Fruit fly (Drosophila melanogaster): ENCODE measurements around the gene CG7565.

DNA sequence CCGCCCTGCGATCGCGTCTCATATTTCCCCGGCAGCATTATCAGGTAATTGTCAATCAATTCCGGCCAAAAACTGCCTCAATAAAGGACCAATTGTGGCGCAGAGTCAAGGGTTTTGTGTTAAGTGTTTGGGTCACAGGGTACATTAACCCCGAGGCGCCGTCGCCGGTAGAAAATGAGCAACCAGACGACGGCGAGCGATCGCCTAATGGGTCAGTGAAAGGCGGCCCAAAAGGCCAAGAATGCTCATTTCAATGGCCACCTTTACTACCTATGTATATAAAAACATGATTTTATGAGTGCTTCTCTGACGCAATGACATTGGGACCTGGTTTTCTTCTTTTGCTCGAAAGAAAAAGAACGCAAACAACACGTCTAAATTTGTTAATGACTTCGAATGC, 12.0 kb downstream of the CG7565 start:
- TF ChIP-seq sage (GFP tag; optimal IDR thresholded peaks at IDR 0.05) (no peak), h (GFP tag; optimal IDR thresholded peaks at IDR 0.05) (no peak), fru (GFP tag; optimal IDR thresholded peaks at IDR 0.05) (no peak), HLH106 (tag; optimal IDR thresholded peaks at IDR 0.05) (no peak), Jra (GFP tag; optimal IDR thresholded peaks at IDR 0.05) (no peak), Rel (GFP tag; optimal IDR thresholded peaks at IDR 0.05) (no peak), Rel (tag; optimal IDR thresholded peaks at IDR 0.05) (no peak), dl (GFP tag; optimal IDR thresholded peaks at IDR 0.05; ENCODE audit: insufficient read depth in 1 of 2, partially characterized antibody in 2 of 2) (no peak), CG32264 (GFP tag; optimal IDR thresholded peaks at IDR 0.05) (no peak), Dif (GFP tag; optimal IDR thresholded peaks at IDR 0.05; ENCODE audit: partially characterized antibody) (no peak), br (GFP tag; optimal IDR thresholded peaks at IDR 0.05) (no peak)

All from whole organism, wandering third instar larva.